Worm (Caenorhabditis elegans): ENCODE measurements around the gene R10E11.6.

The R10E11.6 gene

DNA sequence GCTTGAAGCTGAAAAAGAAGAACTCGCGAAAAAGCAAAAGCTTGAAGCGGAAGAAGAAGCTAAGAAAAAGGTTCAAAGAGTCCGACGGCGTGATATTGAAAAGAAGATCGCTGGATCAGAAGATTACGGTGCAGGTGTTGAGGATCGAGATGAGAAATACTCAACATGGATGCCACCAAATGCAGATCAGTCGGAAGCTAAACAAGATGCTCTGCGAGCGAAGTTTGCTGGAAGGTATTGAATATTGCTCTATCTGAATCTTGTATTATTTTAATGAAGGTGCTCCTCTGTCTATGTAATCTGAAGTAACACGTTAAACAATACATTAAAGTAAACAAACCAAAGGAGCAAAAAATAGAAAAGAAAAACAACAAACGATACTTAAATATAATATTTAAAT, 19.2 kb downstream of the R10E11.6 start:
- peak; percentile 50 for TF ChIP-seq ama-1 (optimal IDR thresholded peaks at IDR 0.05)
- no peak for TF ChIP-seq nhr-76 (tag; optimal IDR thresholded peaks at IDR 0.05)

DNA sequence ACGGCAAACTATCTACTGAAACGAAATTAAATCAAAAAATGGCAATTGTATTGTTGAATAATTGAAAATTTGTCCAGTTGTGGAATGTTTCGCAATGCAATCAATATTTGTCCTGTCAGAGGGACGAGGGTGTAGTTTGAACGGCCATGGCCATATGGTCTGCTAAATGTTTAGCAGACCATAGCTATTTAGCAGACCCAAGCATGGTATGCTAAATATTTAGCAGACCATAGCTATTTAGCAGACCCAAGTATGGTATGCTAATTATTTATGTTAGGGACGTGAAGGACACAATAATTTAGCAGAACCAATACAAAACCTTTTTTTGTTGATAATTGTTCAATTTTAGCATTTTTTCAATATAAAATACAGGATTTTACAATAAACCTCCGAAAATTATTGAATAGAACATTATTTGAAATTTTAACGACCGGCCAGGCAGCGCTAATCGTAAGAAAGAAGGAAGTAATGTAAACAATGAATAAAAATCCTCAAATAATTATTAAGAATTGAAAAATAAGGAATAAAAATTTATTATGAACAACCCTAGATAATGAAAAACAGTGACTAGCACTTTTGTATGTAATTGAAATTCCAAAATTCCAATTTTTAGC, 22.3 kb downstream of the R10E11.6 start, which contains the start of gene riok-3:
Gene riok-3, minus strand, starts transcription at position 15 of the 614 bp plus-strand sequence.
- TF ChIP-seq snpc-4 (tag; optimal IDR thresholded peaks at IDR 0.05) (no peak), tbx-2 (tag; optimal IDR thresholded peaks at IDR 0.05) (no peak), nhr-76 (tag; optimal IDR thresholded peaks at IDR 0.05) (no peak), nhr-28 (tag; optimal IDR thresholded peaks at IDR 0.05) (no peak), aly-2 (tag; optimal IDR thresholded peaks at IDR 0.05) (no peak), nhr-11 (tag; optimal IDR thresholded peaks at IDR 0.05) (no peak), ZK546.5 (tag; optimal IDR thresholded peaks at IDR 0.05) (no peak), ztf-11 (tag; optimal IDR thresholded peaks at IDR 0.05) (no peak), ama-1 (optimal IDR thresholded peaks at IDR 0.05) (peak; percentile 62), nhr-43 (tag; optimal IDR thresholded peaks at IDR 0.05; ENCODE audit: poor library complexity, severe bottlenecking) (no peak), lin-39 (tag; optimal IDR thresholded peaks at IDR 0.05) (no peak), pha-4 (tag; optimal IDR thresholded peaks at IDR 0.05) (no peak), elt-2 (tag; optimal IDR thresholded peaks at IDR 0.05) (peak; percentile 20), ceh-9 (tag; optimal IDR thresholded peaks at IDR 0.05) (no peak), nhr-67 (tag; optimal IDR thresholded peaks at IDR 0.05) (no peak), ceh-28 (tag; optimal IDR thresholded peaks at IDR 0.05) (no peak), ceh-16 (tag; optimal IDR thresholded peaks at IDR 0.05) (no peak), ztf-4 (tag; optimal IDR thresholded peaks at IDR 0.05) (no peak), elt-1 (tag; optimal IDR thresholded peaks at IDR 0.05) (no peak), nhr-237 (tag; optimal IDR thresholded peaks at IDR 0.05) (no peak), daf-12 (tag; optimal IDR thresholded peaks at IDR 0.05) (no peak), fkh-10 (GFP tag; optimal IDR thresholded peaks at IDR 0.05) (no peak), pqm-1 (tag; optimal IDR thresholded peaks at IDR 0.05) (no peak), mdl-1 (tag; optimal IDR thresholded peaks at IDR 0.05) (no peak), nhr-77 (tag; optimal IDR thresholded peaks at IDR 0.05) (no peak), R02D3.7 (tag; optimal IDR thresholded peaks at IDR 0.05) (no peak), mml-1 (tag; optimal IDR thresholded peaks at IDR 0.05) (no peak), unc-62 (GFP tag; optimal IDR thresholded peaks at IDR 0.05) (no peak), eor-1 (tag; optimal IDR thresholded peaks at IDR 0.05) (no peak), fos-1 (tag; optimal IDR thresholded peaks at IDR 0.05) (no peak), egl-27 (tag; optimal IDR thresholded peaks at IDR 0.05) (no peak), nhr-25 (tag; optimal IDR thresholded peaks at IDR 0.05) (peak; percentile 33), skn-1 (tag; optimal IDR thresholded peaks at IDR 0.05) (no peak), nfya-1 (tag; optimal IDR thresholded peaks at IDR 0.05; ENCODE audit: insufficient read depth) (peak; percentile 12), nhr-23 (tag; optimal IDR thresholded peaks at IDR 0.05) (peak; percentile 36), jun-1 (tag; optimal IDR thresholded peaks at IDR 0.05) (no peak), fkh-2 (tag; optimal IDR thresholded peaks at IDR 0.05) (no peak)

DNA sequence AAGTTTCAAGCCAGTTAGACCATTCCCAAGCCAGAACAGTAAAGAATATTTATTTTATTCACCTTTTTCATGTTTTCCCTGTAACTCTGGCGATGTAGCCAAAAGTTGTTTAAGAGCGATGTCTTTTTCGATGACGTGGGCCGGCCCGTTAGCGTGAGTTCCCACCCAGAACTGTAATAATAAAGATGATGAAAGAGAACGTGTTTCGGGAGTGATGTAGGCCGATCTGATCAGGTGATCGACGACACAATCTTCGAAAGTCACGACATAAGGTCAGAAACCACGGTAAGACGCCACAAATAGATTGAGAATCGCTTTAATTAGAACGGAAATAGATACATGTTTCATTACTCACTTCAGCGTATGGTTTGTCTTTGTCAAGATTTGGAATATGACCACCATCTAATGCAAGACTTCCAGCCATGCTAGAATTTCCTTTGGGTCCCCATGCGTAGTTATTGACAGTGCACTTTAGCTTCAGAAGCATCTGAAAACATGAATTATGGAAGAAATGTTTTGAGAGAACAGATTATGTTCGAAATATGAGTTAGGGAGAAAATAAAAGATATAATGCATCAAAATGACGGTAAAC, 24.3 kb downstream of the R10E11.6 start, which contains the start of gene ZK632.4:
Gene ZK632.4, minus strand, starts transcription at position 487 of the 592 bp plus-strand sequence.
- TF ChIP-seq nhr-25 (tag; optimal IDR thresholded peaks at IDR 0.05) (peak; percentile 26), nhr-23 (tag; optimal IDR thresholded peaks at IDR 0.05) (peak; percentile 53), elt-2 (tag; optimal IDR thresholded peaks at IDR 0.05) (no peak), aly-2 (tag; optimal IDR thresholded peaks at IDR 0.05) (no peak)

DNA sequence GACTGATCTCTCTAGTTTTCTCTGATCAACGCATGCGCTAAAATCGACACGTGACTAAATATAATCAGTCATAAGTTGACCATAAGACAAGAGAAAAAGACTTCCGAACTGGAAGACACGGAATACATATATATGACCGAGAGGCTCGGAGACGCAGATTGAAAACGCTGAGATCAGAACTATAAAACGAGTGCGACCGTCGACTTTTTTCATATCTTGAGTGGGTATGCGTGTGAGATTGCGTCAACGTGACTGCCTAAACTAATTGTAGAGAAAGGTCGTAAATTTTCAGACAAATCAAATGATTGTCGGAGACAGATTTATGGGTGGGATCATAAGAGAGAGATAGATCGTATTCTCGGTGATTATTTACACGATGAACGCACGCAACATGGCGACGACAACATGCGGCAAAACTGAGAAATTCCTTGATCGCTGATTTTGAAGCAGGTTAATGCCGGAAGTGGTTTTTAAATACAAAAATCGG, 24.8 kb downstream of the R10E11.6 start:
- TF ChIP-seq ceh-82 (tag; optimal IDR thresholded peaks at IDR 0.05) = no peak
- TF ChIP-seq elt-1 (tag; optimal IDR thresholded peaks at IDR 0.05) = no peak
- TF ChIP-seq elt-2 (tag; optimal IDR thresholded peaks at IDR 0.05) = peak; percentile 65
- peak; percentile 55 for TF ChIP-seq jun-1 (tag; optimal IDR thresholded peaks at IDR 0.05)
- peak; percentile 82 for TF ChIP-seq ama-1 (optimal IDR thresholded peaks at IDR 0.05)
- TF ChIP-seq nhr-25 (tag; optimal IDR thresholded peaks at IDR 0.05) = peak; percentile 67
- TF ChIP-seq ZK546.5 (tag; optimal IDR thresholded peaks at IDR 0.05) = no peak
- no peak for TF ChIP-seq aly-2 (tag; optimal IDR thresholded peaks at IDR 0.05)
- no peak for TF ChIP-seq nhr-76 (tag; optimal IDR thresholded peaks at IDR 0.05)
- TF ChIP-seq lin-15B (tag; optimal IDR thresholded peaks at IDR 0.05) = no peak
- peak; percentile 49 for TF ChIP-seq nhr-23 (tag; optimal IDR thresholded peaks at IDR 0.05)
- no peak for TF ChIP-seq nhr-67 (tag; optimal IDR thresholded peaks at IDR 0.05)
- TF ChIP-seq mdl-1 (tag; optimal IDR thresholded peaks at IDR 0.05) = peak; percentile 32
- no peak for TF ChIP-seq ceh-28 (tag; optimal IDR thresholded peaks at IDR 0.05)
- no peak for TF ChIP-seq nhr-77 (tag; optimal IDR thresholded peaks at IDR 0.05)
- no peak for TF ChIP-seq ceh-9 (tag; optimal IDR thresholded peaks at IDR 0.05)
- TF ChIP-seq nhr-43 (tag; optimal IDR thresholded peaks at IDR 0.05; ENCODE audit: poor library complexity, severe bottlenecking) = peak; percentile 80
- TF ChIP-seq R02D3.7 (tag; optimal IDR thresholded peaks at IDR 0.05) = no peak
- TF ChIP-seq unc-62 (GFP tag; optimal IDR thresholded peaks at IDR 0.05) = no peak
- TF ChIP-seq mml-1 (tag; optimal IDR thresholded peaks at IDR 0.05) = no peak
- TF ChIP-seq nfya-1 (tag; optimal IDR thresholded peaks at IDR 0.05; ENCODE audit: insufficient read depth) = peak; percentile 10
- peak; percentile 48 for TF ChIP-seq pqm-1 (tag; optimal IDR thresholded peaks at IDR 0.05)
- TF ChIP-seq ceh-16 (tag; optimal IDR thresholded peaks at IDR 0.05) = no peak
- TF ChIP-seq lin-39 (tag; optimal IDR thresholded peaks at IDR 0.05) = no peak

Measured in whole organism, L3 larva.